Worm (Caenorhabditis elegans) whole organism, L1 larva: ENCODE data around the gene cdh-5.

ENCODE experiments used
- C16A3.4 ChIP-seq: fragments of 150-350 bp; optimal IDR thresholded peaks from 2 replicates; lab custom pipeline; 2014; ENCODE audit warnings: missing biosample characterization, missing genetic modification characterization
- F16B12.6 ChIP-seq: fragments of 150-350 bp; optimal IDR thresholded peaks from 2 replicates; lab custom pipeline; 2014; ENCODE audit warnings: missing biosample characterization, missing genetic modification characterization
- Y116A8C.19 ChIP-seq: sonication (generic microtip); optimal IDR thresholded peaks from 2 replicates; lab custom pipeline; 2016; ENCODE audit warnings: missing compliant biosample characterization, missing genetic modification characterization, borderline replicate concordance
- aha-1 ChIP-seq: fragments of 150-350 bp; optimal IDR thresholded peaks from 2 replicates; lab custom pipeline; 2014; ENCODE audit warnings: missing biosample characterization, missing genetic modification characterization
- alr-1 ChIP-seq: fragments of 200-800 bp; sonication (Bioruptor generic); optimal IDR thresholded peaks from 2 replicates; lab custom pipeline; 2018; ENCODE audit warnings: borderline replicate concordance, mild to moderate bottlenecking, missing genetic modification characterization, missing compliant biosample characterization
- aly-2 ChIP-seq: fragments of 150-350 bp; optimal IDR thresholded peaks from 2 replicates; lab custom pipeline; 2014; ENCODE audit warnings: missing biosample characterization, missing genetic modification characterization
- blmp-1 ChIP-seq: fragments of 150-350 bp; optimal IDR thresholded peaks from 2 replicates; lab custom pipeline; 2014; ENCODE audit warnings: missing biosample characterization, missing genetic modification characterization
- ceh-90 ChIP-seq: sonication (generic microtip); optimal IDR thresholded peaks from 2 replicates; lab custom pipeline; 2016; ENCODE audit warnings: missing genetic modification characterization, missing compliant biosample characterization
- dpl-1 ChIP-seq, 3 experiments: fragments of 150-350 bp in 2 of 3; sonication (generic microtip) in 1 of 3; optimal IDR thresholded peaks; 2 replicates each; lab custom pipeline; 2014 to 2017; ENCODE audit warnings: missing biosample characterization in 3 of 3, missing genetic modification characterization in 3 of 3, missing genetic modification reagents in 3 of 3
- dsc-1 ChIP-seq: sonication (generic microtip); optimal IDR thresholded peaks from 2 replicates; lab custom pipeline; 2016; ENCODE audit warnings: mild to moderate bottlenecking, missing genetic modification characterization, missing compliant biosample characterization
- efl-1 ChIP-seq, 4 experiments: fragments of 150-350 bp; optimal IDR thresholded peaks in 3 of 4; peaks in 1 of 4; 1 replicate in 1 of 4; 2 replicates in 3 of 4; lab custom pipeline; 2014; ENCODE audit warnings: missing biosample characterization in 2 of 4, missing genetic modification characterization in 2 of 4, missing genetic modification reagents in 2 of 4
- egl-13 ChIP-seq: sonication (generic microtip); optimal IDR thresholded peaks from 2 replicates; lab custom pipeline; 2016; ENCODE audit warnings: missing genotype, missing genetic modification reagents, missing genetic modification characterization, missing compliant biosample characterization
- elt-2 ChIP-seq: sonication (generic microtip); optimal IDR thresholded peaks from 2 replicates; lab custom pipeline; 2016; ENCODE audit warnings: missing genetic modification characterization, mild to moderate bottlenecking, inconsistent platforms, missing compliant biosample characterization, missing genetic modification reagents
- fos-1 ChIP-seq: fragments of 150-350 bp; optimal IDR thresholded peaks from 2 replicates; lab custom pipeline; 2014; ENCODE audit warnings: missing biosample characterization, missing genetic modification characterization
- hpl-2 ChIP-seq: fragments of 150-350 bp; optimal IDR thresholded peaks from 2 replicates; lab custom pipeline; 2014; ENCODE audit warnings: missing biosample characterization, missing genetic modification reagents, missing genetic modification characterization
- isw-1 ChIP-seq: fragments of 200-800 bp; sonication (Bioruptor generic); IDR thresholded peaks from 2 replicates; pipeline ENCODE4 v1.3.6; 2022; ENCODE audit warnings: missing genetic modification characterization, missing compliant biosample characterization
- lin-13 ChIP-seq: fragments of 150-350 bp; optimal IDR thresholded peaks from 2 replicates; lab custom pipeline; 2014; ENCODE audit warnings: missing biosample characterization, missing genetic modification reagents, missing genetic modification characterization
- lin-14 ChIP-seq: fragments of 200-800 bp; sonication (Bioruptor generic); optimal IDR thresholded peaks from 2 replicates; lab custom pipeline; 2018; ENCODE audit warnings: mild to moderate bottlenecking, missing genetic modification characterization, moderate library complexity, missing compliant biosample characterization
- lin-15B ChIP-seq: fragments of 150-350 bp; sonication (generic microtip); optimal IDR thresholded peaks from 3 replicates; lab custom pipeline; 2014; ENCODE audit warnings: missing biosample characterization, missing genetic modification characterization
- lin-35 ChIP-seq, 2 experiments: fragments of 150-350 bp; optimal IDR thresholded peaks; 2 replicates each; lab custom pipeline; 2014; ENCODE audit warnings: missing biosample characterization in 2 of 2, missing genetic modification characterization in 2 of 2, missing genetic modification reagents in 2 of 2
- lin-39 ChIP-seq: fragments of 150-350 bp; optimal IDR thresholded peaks from 2 replicates; lab custom pipeline; 2014; ENCODE audit warnings: missing biosample characterization, missing genetic modification reagents, missing genetic modification characterization
- lsy-2 ChIP-seq, 2 experiments: fragments of 150-350 bp; optimal IDR thresholded peaks; 2 replicates each; lab custom pipeline; 2014; ENCODE audit warnings: missing biosample characterization in 2 of 2, missing genetic modification characterization in 2 of 2
- mdl-1 ChIP-seq, 2 experiments: fragments of 150-350 bp; optimal IDR thresholded peaks; 2 replicates each; lab custom pipeline; 2014 to 2017; ENCODE audit warnings: missing biosample characterization in 2 of 2, missing genetic modification characterization in 2 of 2, inconsistent platforms in 1 of 2
- mep-1 ChIP-seq: fragments of 150-350 bp; optimal IDR thresholded peaks from 2 replicates; lab custom pipeline; 2014; ENCODE audit warnings: missing biosample characterization, missing genetic modification characterization
- nhr-11 ChIP-seq: fragments of 150-350 bp; optimal IDR thresholded peaks from 2 replicates; lab custom pipeline; 2014; ENCODE audit warnings: missing biosample characterization, missing genetic modification characterization
- nhr-20 ChIP-seq: sonication (generic microtip); optimal IDR thresholded peaks from 2 replicates; lab custom pipeline; 2016; ENCODE audit warnings: mild to moderate bottlenecking, missing genetic modification characterization, missing compliant biosample characterization
- nhr-28 ChIP-seq: fragments of 150-350 bp; optimal IDR thresholded peaks from 2 replicates; lab custom pipeline; 2014; ENCODE audit warnings: missing biosample characterization, missing genetic modification characterization
- nhr-76 ChIP-seq: sonication (generic microtip); optimal IDR thresholded peaks from 2 replicates; lab custom pipeline; 2017; ENCODE audit warnings: missing biosample characterization, missing genetic modification characterization
- nhr-77 ChIP-seq: fragments of 150-350 bp; optimal IDR thresholded peaks from 2 replicates; lab custom pipeline; 2014; ENCODE audit warnings: missing biosample characterization, missing genetic modification characterization
- nhr-85 ChIP-seq: sonication (generic microtip); peaks from one replicate; lab custom pipeline; 2016; ENCODE audit warnings: missing genetic modification characterization, inconsistent platforms, missing compliant biosample characterization
- nhr-90 ChIP-seq: sonication (generic microtip); optimal IDR thresholded peaks from 2 replicates; lab custom pipeline; 2016; ENCODE audit warnings: mild to moderate bottlenecking, missing genetic modification characterization, missing compliant biosample characterization; ENCODE audit not compliant: poor library complexity
- snpc-4 ChIP-seq: fragments of 150-350 bp; optimal IDR thresholded peaks from 2 replicates; lab custom pipeline; 2014; ENCODE audit warnings: missing biosample characterization, missing genetic modification characterization
- sptf-1 ChIP-seq: fragments of 150-350 bp; optimal IDR thresholded peaks from 2 replicates; lab custom pipeline; 2014; ENCODE audit warnings: missing biosample characterization, missing genetic modification characterization
- sup-37 ChIP-seq: fragments of 200-800 bp; sonication (Bioruptor generic); optimal IDR thresholded peaks from 2 replicates; lab custom pipeline; 2018; ENCODE audit warnings: mild to moderate bottlenecking, missing genetic modification characterization, missing compliant biosample characterization
- tlp-1 ChIP-seq: fragments of 150-350 bp; optimal IDR thresholded peaks from 2 replicates; lab custom pipeline; 2014; ENCODE audit warnings: missing biosample characterization, missing genetic modification characterization
- unc-30 ChIP-seq: sonication (generic microtip); optimal IDR thresholded peaks from 2 replicates; lab custom pipeline; 2017; ENCODE audit warnings: missing biosample characterization, missing genetic modification characterization
- unc-62 ChIP-seq: fragments of 150-350 bp; optimal IDR thresholded peaks from 2 replicates; lab custom pipeline; 2014; ENCODE audit warnings: missing biosample characterization, missing genetic modification reagents, missing genetic modification characterization
- unc-86 ChIP-seq: sonication (generic microtip); optimal IDR thresholded peaks from 2 replicates; lab custom pipeline; 2016; ENCODE audit warnings: missing genetic modification characterization, missing compliant biosample characterization
- unc-98 ChIP-seq: fragments of 200-800 bp; sonication (Bioruptor generic); IDR thresholded peaks from 2 replicates; pipeline ENCODE4 v1.3.6; 2022; ENCODE audit warnings: missing genetic modification characterization, missing compliant biosample characterization
- vab-15 ChIP-seq: sonication (generic microtip); optimal IDR thresholded peaks from 2 replicates; lab custom pipeline; 2017; ENCODE audit warnings: missing genotype, mild to moderate bottlenecking, missing genetic modification characterization, missing compliant biosample characterization
- xbp-1 ChIP-seq: sonication (generic microtip); optimal IDR thresholded peaks from 2 replicates; lab custom pipeline; 2016; ENCODE audit warnings: missing genetic modification characterization, missing compliant biosample characterization
- zip-4 ChIP-seq: fragments of 200-800 bp; sonication (Bioruptor generic); optimal IDR thresholded peaks from 2 replicates; lab custom pipeline; 2018; ENCODE audit warnings: mild to moderate bottlenecking, missing genetic modification characterization, moderate library complexity, missing compliant biosample characterization
- ztf-11 ChIP-seq, 2 experiments: sonication (generic microtip); optimal IDR thresholded peaks; 2 replicates each; lab custom pipeline; 2016 to 2017; ENCODE audit warnings: missing genetic modification characterization in 2 of 2, missing biosample characterization in 1 of 2, missing compliant biosample characterization in 1 of 2
- ztf-4 ChIP-seq: fragments of 150-350 bp; optimal IDR thresholded peaks from 2 replicates; lab custom pipeline; 2014; ENCODE audit warnings: missing biosample characterization, missing genetic modification characterization

Gene cdh-5

ce11 chrIV:8687605-8688191, 19.0 kb downstream of the cdh-5 start, which contains the start of gene snrp-3 (continued):
- TF ChIP-seq nhr-28 = no peak
- peak; percentile 93 for TF ChIP-seq nhr-85 (tag; lab: Kevin White, UChicago)
- TF ChIP-seq C16A3.4 = peak; percentile 92
- peak in 1 of 2 experiments; percentile 83 for TF ChIP-seq mdl-1 (tag; optimal IDR thresholded peaks at IDR 0.05; lab: Kevin White, UChicago)
- peak; percentile 32 for TF ChIP-seq egl-13 (tag; lab: Kevin White, UChicago)
- TF ChIP-seq xbp-1 = peak; percentile 85
- peak; percentile 83 for TF ChIP-seq lin-14
- TF ChIP-seq isw-1 (GFP tag; lab: Robert Waterston, UW) = peak; percentile 82
- TF ChIP-seq nhr-11 (tag; lab: Kevin White, UChicago) = peak; percentile 80
- TF ChIP-seq fos-1 (tag; lab: Kevin White, UChicago) = peak; percentile 87
- TF ChIP-seq dsc-1 (tag; lab: Kevin White, UChicago) = peak; percentile 84
- TF ChIP-seq ztf-11 (tag; optimal IDR thresholded peaks at IDR 0.05; lab: Kevin White, UChicago) = peak in 1 of 2 experiments; percentile 47
- peak; percentile 17 for TF ChIP-seq aha-1 (tag; lab: Kevin White, UChicago)
- TF ChIP-seq unc-86 (tag; lab: Kevin White, UChicago) = peak; percentile 82
- TF ChIP-seq lin-13 = peak; percentile 85
- no peak for TF ChIP-seq alr-1 (tag; lab: Kevin White, UChicago)
- peak; percentile 97 for TF ChIP-seq mep-1 (tag; lab: Kevin White, UChicago)
- TF ChIP-seq lin-39 = peak; percentile 91
- TF ChIP-seq vab-15 (tag; lab: Kevin White, UChicago) = no peak
- TF ChIP-seq elt-2 (tag; lab: Kevin White, UChicago) = peak; percentile 60
- peak; percentile 89 for TF ChIP-seq nhr-20 (tag; lab: Kevin White, UChicago)
- no peak for TF ChIP-seq sptf-1 (tag; lab: Kevin White, UChicago)
- peak; percentile 77 for TF ChIP-seq lin-15B
- TF ChIP-seq zip-4 (GFP tag; lab: Kevin White, UChicago) = peak; percentile 66
- no peak for TF ChIP-seq nhr-76 (tag; lab: Kevin White, UChicago)
- TF ChIP-seq ceh-90 (tag; lab: Kevin White, UChicago) = peak; percentile 7
- TF ChIP-seq F16B12.6 (tag; lab: Kevin White, UChicago) = peak; percentile 76
- no peak for TF ChIP-seq unc-30
- TF ChIP-seq hpl-2 (GFP tag; lab: Kevin White, UChicago) = peak; percentile 44
- no peak for TF ChIP-seq Y116A8C.19 (tag; lab: Kevin White, UChicago)
- TF ChIP-seq tlp-1 (tag; lab: Kevin White, UChicago) = no peak
- TF ChIP-seq nhr-77 (tag; lab: Kevin White, UChicago) = peak; percentile 69
- TF ChIP-seq ztf-4 = peak; percentile 50
- peak; percentile 68 for TF ChIP-seq blmp-1 (tag; lab: Kevin White, UChicago)
- peak; percentile 87 to 96 for TF ChIP-seq efl-1 (optimal IDR thresholded peaks at IDR 0.05; lab: Kevin White, UChicago)
- TF ChIP-seq efl-1 (GFP tag; optimal IDR thresholded peaks at IDR 0.05 in 1 of 2; lab: Kevin White, UChicago) = peak; percentile 95 to 100
- peak; percentile 79 for TF ChIP-seq nhr-90 (tag; lab: Kevin White, UChicago)
- no peak for TF ChIP-seq unc-98 (GFP tag; lab: Robert Waterston, UW)
- peak; percentile 0 for TF ChIP-seq sup-37 (GFP tag; lab: Kevin White, UChicago)
- peak; percentile 86 for TF ChIP-seq aly-2 (tag; lab: Kevin White, UChicago)
- TF ChIP-seq dpl-1 (GFP tag; optimal IDR thresholded peaks at IDR 0.05; lab: Kevin White, UChicago) = peak; percentile 95 to 98 (median 97)
- peak; percentile 67 for TF ChIP-seq snpc-4 (tag; lab: Kevin White, UChicago)
- TF ChIP-seq lsy-2 (tag; optimal IDR thresholded peaks at IDR 0.05; lab: Kevin White, UChicago) = peak; percentile 92 to 94
- peak; percentile 94 to 98 for TF ChIP-seq lin-35 (GFP tag; optimal IDR thresholded peaks at IDR 0.05; lab: Kevin White, UChicago)
- TF ChIP-seq unc-62 (GFP tag; lab: Kevin White, UChicago) = no peak
